Fruit fly (Drosophila melanogaster) S2 (cell line): ENCODE results near the gene Awh.

Experiments
- CG8478 ChIP-seq: fragments of >200 bp; optimal IDR thresholded peaks from 2 replicates; lab custom pipeline; 2018
- CTCF ChIP-seq, 2 experiments: fragments of >200 bp; optimal IDR thresholded peaks; 2 replicates each; lab custom pipeline; 2018

- TF ChIP-seq CG8478 (no peak), CTCF (optimal IDR thresholded peaks at IDR 0.05; lab: Kevin White, UChicago) (peak in 1 of 2 experiments; percentile 1)
These were observed 50.6 kb downstream of the Awh start, which contains the start of the genes Gr63a and Lamtor4 for dm6 chr3L:3896553-3897034.
